Worm (Caenorhabditis elegans) whole organism, late embryonic: ENCODE results near the gene Y22D7AL.7.

Experiments used
- F13H6.1 ChIP-seq: sonication (generic microtip); optimal IDR thresholded peaks from 2 replicates; lab custom pipeline; 2016; ENCODE audit warnings: missing genetic modification characterization, missing compliant biosample characterization
- K09A11.1 ChIP-seq: sonication (generic microtip); optimal IDR thresholded peaks from 2 replicates; lab custom pipeline; 2017; ENCODE audit warnings: antibody characterized with exemption, mild to moderate bottlenecking, missing genetic modification characterization, missing compliant biosample characterization; ENCODE audit not compliant: insufficient read depth
- ceh-2 ChIP-seq: sonication (generic microtip); optimal IDR thresholded peaks from 2 replicates; lab custom pipeline; 2016; ENCODE audit warnings: missing genotype, missing genetic modification characterization, missing compliant biosample characterization
- ceh-24 ChIP-seq: sonication (generic microtip); optimal IDR thresholded peaks from 2 replicates; lab custom pipeline; 2016; ENCODE audit warnings: mild to moderate bottlenecking, missing genetic modification characterization, missing compliant biosample characterization
- ets-4 ChIP-seq: sonication (generic microtip); optimal IDR thresholded peaks from 2 replicates; lab custom pipeline; 2016; ENCODE audit warnings: missing genetic modification characterization, missing compliant biosample characterization
- fax-1 ChIP-seq: sonication (generic microtip); optimal IDR thresholded peaks from 2 replicates; lab custom pipeline; 2016; ENCODE audit warnings: missing genotype, missing genetic modification characterization, missing compliant biosample characterization
- nfya-1 ChIP-seq: sonication (generic microtip); optimal IDR thresholded peaks from 2 replicates; lab custom pipeline; 2017; ENCODE audit warnings: missing genetic modification characterization, mild to moderate bottlenecking, missing compliant biosample characterization, antibody characterized with exemption, moderate library complexity
- pqm-1 ChIP-seq: sonication (generic microtip); optimal IDR thresholded peaks from 2 replicates; lab custom pipeline; 2016; ENCODE audit warnings: missing genetic modification characterization, missing compliant biosample characterization
- tbx-2 ChIP-seq: sonication (generic microtip); optimal IDR thresholded peaks from 2 replicates; lab custom pipeline; 2016; ENCODE audit warnings: missing genetic modification characterization, missing compliant biosample characterization
- tbx-7 ChIP-seq: sonication (generic microtip); optimal IDR thresholded peaks from 2 replicates; lab custom pipeline; 2016; ENCODE audit warnings: missing genotype, missing genetic modification characterization, missing compliant biosample characterization
- unc-86 ChIP-seq: sonication (generic microtip); optimal IDR thresholded peaks from 2 replicates; lab custom pipeline; 2016; ENCODE audit warnings: missing genetic modification characterization, missing compliant biosample characterization

DNA sequence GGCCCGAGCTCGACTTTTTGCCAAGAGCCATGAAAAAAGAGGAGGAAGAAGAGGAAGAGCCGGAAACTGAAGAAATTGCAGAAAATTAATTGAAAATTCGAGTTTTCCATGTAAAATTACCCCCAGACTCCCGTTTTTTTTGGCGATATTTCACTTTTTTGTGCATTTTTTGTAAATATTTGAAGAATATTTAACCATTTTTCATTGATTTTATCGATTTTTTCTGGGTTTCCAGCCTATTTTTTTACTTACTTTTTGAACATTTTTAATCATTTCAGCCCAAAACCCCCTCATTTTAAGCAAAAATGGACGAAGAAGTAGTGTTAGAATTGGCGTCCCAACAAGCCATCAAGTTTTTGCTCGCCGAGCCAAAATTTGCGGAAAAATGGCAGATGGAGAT, at the start of gene Y22D7AL.7:
- TF ChIP-seq nfya-1 (tag; lab: Kevin White, UChicago) (no peak), ceh-2 (tag; lab: Kevin White, UChicago) (no peak), tbx-2 (tag; lab: Kevin White, UChicago) (no peak), tbx-7 (tag; lab: Kevin White, UChicago) (no peak), pqm-1 (no peak), F13H6.1 (tag; lab: Kevin White, UChicago) (no peak), ets-4 (no peak), K09A11.1 (tag; lab: Kevin White, UChicago) (no peak), fax-1 (tag; lab: Kevin White, UChicago) (no peak), ceh-24 (tag; lab: Kevin White, UChicago) (no peak), unc-86 (tag; lab: Kevin White, UChicago) (no peak)
